Worm (Caenorhabditis elegans) whole organism, early embryonic: Measurements from ENCODE around the gene C43D7.7.

Source experiments
- B0310.2 ChIP-seq: sonication (generic microtip); optimal IDR thresholded peaks from 2 replicates; lab custom pipeline; 2016; ENCODE audit warnings: mild to moderate bottlenecking, missing genetic modification characterization, missing compliant biosample characterization
- F13C5.2 ChIP-seq: sonication (generic microtip); optimal IDR thresholded peaks from 2 replicates; lab custom pipeline; 2017; ENCODE audit warnings: mild to moderate bottlenecking, missing genetic modification characterization, inconsistent platforms, missing compliant biosample characterization
- aly-1 ChIP-seq: sonication (generic microtip); optimal IDR thresholded peaks from 2 replicates; lab custom pipeline; 2016; ENCODE audit warnings: missing genetic modification characterization, missing compliant biosample characterization
- ama-1 ChIP-seq: fragments of 150-350 bp; optimal IDR thresholded peaks from 2 replicates; lab custom pipeline; 2014
- ceh-13 ChIP-seq: fragments of 200-800 bp; sonication (Bioruptor generic); optimal IDR thresholded peaks from 2 replicates; lab custom pipeline; 2018; ENCODE audit warnings: mild to moderate bottlenecking, missing genetic modification characterization, missing compliant biosample characterization
- ceh-36 ChIP-seq: sonication (generic microtip); optimal IDR thresholded peaks from 2 replicates; lab custom pipeline; 2016; ENCODE audit warnings: missing genetic modification characterization, inconsistent platforms, missing compliant biosample characterization
- ets-7 ChIP-seq: sonication (generic microtip); optimal IDR thresholded peaks from 2 replicates; lab custom pipeline; 2016; ENCODE audit warnings: missing genotype, missing genetic modification characterization, missing compliant biosample characterization
- flt-1 ChIP-seq: fragments of 200-800 bp; sonication (Bioruptor generic); IDR thresholded peaks from 2 replicates; pipeline ENCODE4 v1.3.6; 2022; ENCODE audit warnings: missing genetic modification characterization, missing compliant biosample characterization
- hmbx-1 ChIP-seq: sonication (generic microtip); optimal IDR thresholded peaks from 2 replicates; lab custom pipeline; 2016; ENCODE audit warnings: mild to moderate bottlenecking, missing genetic modification characterization, missing compliant biosample characterization
- hmg-4 ChIP-seq: fragments of 200-800 bp; sonication (Bioruptor generic); optimal IDR thresholded peaks from 2 replicates; lab custom pipeline; 2018; ENCODE audit warnings: mild to moderate bottlenecking, missing genetic modification characterization, missing compliant biosample characterization
- hnd-1 ChIP-seq: sonication (generic microtip); optimal IDR thresholded peaks from 2 replicates; lab custom pipeline; 2016; ENCODE audit warnings: missing genetic modification characterization, missing compliant biosample characterization
- pes-1 ChIP-seq: fragments of 200-800 bp; sonication (Bioruptor generic); IDR thresholded peaks from 2 replicates; pipeline ENCODE4 v1.3.6; 2022; ENCODE audit warnings: missing genetic modification reagents, missing genetic modification characterization, missing compliant biosample characterization
- scrt-1 ChIP-seq: fragments of 200-800 bp; sonication (Bioruptor generic); IDR thresholded peaks from 2 replicates; pipeline ENCODE4 v1.3.6; 2022; ENCODE audit warnings: missing genetic modification characterization, missing compliant biosample characterization
- sea-1 ChIP-seq: fragments of 200-800 bp; sonication (Bioruptor generic); conservative IDR thresholded peaks from 2 replicates; pipeline ENCODE4 v1.3.6; 2022; ENCODE audit warnings: missing genetic modification characterization, missing compliant biosample characterization
- tbx-11 ChIP-seq: fragments of 200-800 bp; sonication (Bioruptor generic); IDR thresholded peaks from 2 replicates; pipeline ENCODE4 v1.3.6; 2022; ENCODE audit warnings: missing genetic modification characterization, missing compliant biosample characterization
- tbx-37 ChIP-seq: fragments of 200-800 bp; sonication (Bioruptor generic); conservative IDR thresholded peaks from 2 replicates; pipeline ENCODE4 v1.3.6; 2022; ENCODE audit warnings: missing genetic modification reagents, missing genetic modification characterization, missing compliant biosample characterization
- tra-4 ChIP-seq: sonication (generic microtip); optimal IDR thresholded peaks from 2 replicates; lab custom pipeline; 2017; ENCODE audit warnings: missing genetic modification characterization, missing compliant biosample characterization

Gene C43D7.7

DNA sequence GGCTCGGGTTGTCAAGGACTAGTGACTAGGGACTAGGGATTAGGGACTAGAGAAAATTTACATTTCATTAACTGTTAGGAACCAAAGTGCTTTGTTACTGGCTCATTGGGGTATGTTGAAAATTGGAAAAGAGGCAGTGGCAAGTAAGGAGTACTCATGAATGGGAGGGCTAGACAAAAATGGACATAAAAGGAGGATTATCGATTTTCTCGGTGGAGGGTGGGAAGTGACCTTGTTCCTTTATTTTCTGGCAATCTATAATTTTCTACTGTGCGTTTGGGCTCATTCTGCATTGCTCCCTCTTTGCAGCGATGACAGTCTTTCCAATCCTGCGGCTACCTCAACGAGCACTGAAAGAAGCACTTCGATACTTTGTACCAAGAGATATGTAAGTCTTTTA lies 21.8 kb downstream of the C43D7.7 start, which contains the start of gene fbxb-60:
Gene fbxb-60, plus strand, starts transcription at position 301 of the 400 bp plus-strand sequence.
- TF ChIP-seq tra-4 (tag; lab: Kevin White, UChicago) (no peak), tbx-11 (GFP tag; lab: Robert Waterston, UW) (no peak), ceh-13 (GFP tag; lab: Kevin White, UChicago) (no peak), scrt-1 (GFP tag; lab: Robert Waterston, UW) (no peak), aly-1 (tag; lab: Kevin White, UChicago) (no peak), flt-1 (no peak), hmg-4 (GFP tag; lab: Kevin White, UChicago) (no peak), B0310.2 (tag; lab: Kevin White, UChicago) (no peak), hnd-1 (no peak), pes-1 (GFP tag; lab: Robert Waterston, UW) (no peak), ceh-36 (tag; lab: Kevin White, UChicago) (no peak), hmbx-1 (tag; lab: Kevin White, UChicago) (no peak), sea-1 (GFP tag; lab: Robert Waterston, UW) (no peak), ama-1 (lab: Kevin White, UChicago) (no peak)

DNA sequence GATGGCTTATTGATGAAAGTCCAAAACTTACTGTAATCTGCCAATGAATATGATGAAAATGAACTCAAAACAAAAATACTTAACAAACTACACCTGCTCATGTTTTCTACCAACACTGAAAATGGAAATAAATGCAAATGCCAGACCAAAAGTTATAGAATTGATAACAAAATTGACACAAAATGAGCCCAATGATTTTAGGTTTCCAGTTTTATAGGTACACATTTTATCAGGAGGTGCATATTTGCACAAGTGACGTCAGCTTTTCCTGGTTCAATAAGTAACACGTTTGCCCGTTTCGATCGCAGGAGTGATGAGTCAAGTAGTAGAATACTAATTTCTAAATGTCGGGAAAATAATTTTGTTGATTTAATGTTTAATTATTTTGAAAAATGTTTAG lies 22.6 kb downstream of the C43D7.7 start, which contains the start of gene F55C9.6:
Gene F55C9.6, minus strand, starts transcription at position 101 of the 400 bp plus-strand sequence.
- no peak for TF ChIP-seq ama-1 (lab: Kevin White, UChicago)
- no peak for TF ChIP-seq hnd-1
- TF ChIP-seq hmbx-1 (tag; lab: Kevin White, UChicago) = no peak
- TF ChIP-seq ets-7 (tag; lab: Kevin White, UChicago) = no peak
- no peak for TF ChIP-seq B0310.2 (tag; lab: Kevin White, UChicago)

DNA sequence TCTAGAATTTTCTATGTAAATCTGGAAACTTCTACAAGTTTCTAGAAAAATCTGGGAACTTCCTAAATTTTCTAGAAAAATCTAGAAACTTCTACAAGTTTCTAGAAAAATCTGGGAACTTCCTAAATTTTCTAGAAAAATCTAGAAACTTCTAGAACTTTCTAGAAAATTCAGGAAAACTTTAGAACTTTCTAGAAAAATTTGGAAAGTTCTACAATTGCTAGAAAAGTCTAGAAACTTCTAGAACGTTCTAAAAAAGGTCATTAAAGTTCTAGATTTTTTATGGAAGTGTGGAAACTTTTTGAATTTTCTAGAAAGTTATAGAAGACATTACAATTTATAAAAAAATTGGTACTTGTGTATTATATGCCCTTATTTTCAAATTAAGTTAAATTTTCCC lies 26.3 kb downstream of the C43D7.7 start, which contains the start of gene F55C9.5:
Gene F55C9.5, minus strand, starts transcription at position 101 of the 400 bp plus-strand sequence.
- no peak for TF ChIP-seq ceh-36 (tag; lab: Kevin White, UChicago)
- no peak for TF ChIP-seq ets-7 (tag; lab: Kevin White, UChicago)
- no peak for TF ChIP-seq ceh-13 (GFP tag; lab: Kevin White, UChicago)
- TF ChIP-seq flt-1 = no peak
- TF ChIP-seq sea-1 (GFP tag; lab: Robert Waterston, UW) = no peak
- no peak for TF ChIP-seq F13C5.2 (tag; lab: Kevin White, UChicago)
- no peak for TF ChIP-seq hmbx-1 (tag; lab: Kevin White, UChicago)
- TF ChIP-seq hnd-1 = no peak
- no peak for TF ChIP-seq tra-4 (tag; lab: Kevin White, UChicago)
- no peak for TF ChIP-seq hmg-4 (GFP tag; lab: Kevin White, UChicago)
- no peak for TF ChIP-seq B0310.2 (tag; lab: Kevin White, UChicago)
- TF ChIP-seq pes-1 (GFP tag; lab: Robert Waterston, UW) = no peak
- TF ChIP-seq tbx-11 (GFP tag; lab: Robert Waterston, UW) = no peak
- no peak for TF ChIP-seq ama-1 (lab: Kevin White, UChicago)
- no peak for TF ChIP-seq tbx-37 (GFP tag; lab: Robert Waterston, UW)
- TF ChIP-seq aly-1 (tag; lab: Kevin White, UChicago) = no peak
- TF ChIP-seq scrt-1 (GFP tag; lab: Robert Waterston, UW) = no peak

DNA sequence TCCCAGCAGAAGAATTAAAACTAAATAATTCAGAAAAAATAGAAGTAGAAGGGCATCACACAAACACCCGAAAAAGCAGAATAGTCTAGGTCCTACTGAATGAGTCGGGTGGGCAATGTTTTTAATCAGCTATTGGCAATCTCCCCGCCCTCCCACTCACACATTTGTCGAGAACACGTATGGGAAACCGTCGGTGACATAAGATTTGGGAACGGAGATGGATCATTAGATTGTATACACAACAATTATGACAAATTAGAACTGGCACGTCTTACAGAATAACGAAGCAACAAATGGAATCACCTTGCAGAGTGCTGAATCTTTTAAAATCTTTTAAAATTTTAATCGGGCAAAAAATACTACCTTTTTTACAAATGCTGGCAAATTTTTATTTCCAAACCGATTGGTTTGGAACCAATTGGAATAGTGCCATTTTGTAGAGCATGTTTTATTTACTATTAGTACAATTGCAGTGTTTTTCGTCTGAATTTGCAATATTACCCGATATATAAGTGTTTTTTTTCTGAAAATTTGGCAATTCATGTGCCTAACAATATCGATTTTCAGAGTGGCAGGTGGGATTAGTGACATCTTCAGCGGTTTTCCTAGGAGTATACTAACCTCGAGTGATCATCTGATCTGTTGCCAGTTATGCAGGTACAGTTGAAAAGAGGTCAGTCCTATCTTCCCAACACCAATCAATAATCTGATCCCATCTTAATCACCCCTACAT lies 31.1 kb downstream of the C43D7.7 start, which contains the start of the genes F55C9.3 and fbxb-57:
Gene F55C9.3, minus strand, starts transcription at position 101 of the 733 bp plus-strand sequence.
Gene fbxb-57, plus strand, starts transcription at position 683 of the 733 bp plus-strand sequence.
- TF ChIP-seq tra-4 (tag; lab: Kevin White, UChicago) = no peak
- TF ChIP-seq flt-1 = no peak
- TF ChIP-seq F13C5.2 (tag; lab: Kevin White, UChicago) = no peak
- no peak for TF ChIP-seq hnd-1
- TF ChIP-seq ets-7 (tag; lab: Kevin White, UChicago) = no peak
- no peak for TF ChIP-seq hmg-4 (GFP tag; lab: Kevin White, UChicago)
- no peak for TF ChIP-seq pes-1 (GFP tag; lab: Robert Waterston, UW)
- no peak for TF ChIP-seq ceh-36 (tag; lab: Kevin White, UChicago)
- TF ChIP-seq B0310.2 (tag; lab: Kevin White, UChicago) = no peak
- no peak for TF ChIP-seq sea-1 (GFP tag; lab: Robert Waterston, UW)
- no peak for TF ChIP-seq hmbx-1 (tag; lab: Kevin White, UChicago)
- no peak for TF ChIP-seq tbx-11 (GFP tag; lab: Robert Waterston, UW)
- no peak for TF ChIP-seq ceh-13 (GFP tag; lab: Kevin White, UChicago)
- no peak for TF ChIP-seq aly-1 (tag; lab: Kevin White, UChicago)
- no peak for TF ChIP-seq tbx-37 (GFP tag; lab: Robert Waterston, UW)
- TF ChIP-seq ama-1 (lab: Kevin White, UChicago) = no peak
- TF ChIP-seq scrt-1 (GFP tag; lab: Robert Waterston, UW) = no peak

ce11 chrV:19285921-19286320 lies 33.4 kb downstream of the C43D7.7 start:
- TF ChIP-seq hnd-1 (no peak), hmbx-1 (tag; lab: Kevin White, UChicago) (no peak), ama-1 (lab: Kevin White, UChicago) (no peak), flt-1 (no peak), ceh-36 (tag; lab: Kevin White, UChicago) (no peak), F13C5.2 (tag; lab: Kevin White, UChicago) (no peak), ceh-13 (GFP tag; lab: Kevin White, UChicago) (no peak), hmg-4 (GFP tag; lab: Kevin White, UChicago) (no peak), aly-1 (tag; lab: Kevin White, UChicago) (no peak), tbx-11 (GFP tag; lab: Robert Waterston, UW) (no peak), B0310.2 (tag; lab: Kevin White, UChicago) (no peak), pes-1 (GFP tag; lab: Robert Waterston, UW) (no peak), sea-1 (GFP tag; lab: Robert Waterston, UW) (no peak), tra-4 (tag; lab: Kevin White, UChicago) (no peak), scrt-1 (GFP tag; lab: Robert Waterston, UW) (no peak), tbx-37 (GFP tag; lab: Robert Waterston, UW) (no peak), ets-7 (tag; lab: Kevin White, UChicago) (no peak)

DNA sequence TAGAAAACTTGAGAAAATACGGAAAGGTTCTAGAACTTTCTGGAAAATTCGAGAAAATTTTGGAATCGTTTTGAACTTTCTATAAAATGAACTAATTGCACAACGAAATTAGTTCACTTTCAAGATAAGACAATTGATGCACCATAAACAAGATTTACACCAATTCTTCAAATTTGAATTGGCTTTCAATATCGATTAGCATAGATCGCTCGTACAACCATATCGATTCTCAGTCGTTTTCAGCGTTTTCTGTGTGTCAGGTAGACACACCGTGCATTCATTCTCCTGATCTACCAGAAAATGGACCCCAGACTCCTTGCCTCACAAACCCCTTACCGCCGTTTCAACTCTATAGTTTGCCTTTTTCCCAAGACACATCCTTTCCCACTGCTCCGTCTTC lies 37.0 kb downstream of the C43D7.7 start, which contains the start of gene fbxb-117:
Gene fbxb-117, plus strand, starts transcription at position 301 of the 400 bp plus-strand sequence.
- TF ChIP-seq tbx-11 (GFP tag; lab: Robert Waterston, UW) (no peak), tbx-37 (GFP tag; lab: Robert Waterston, UW) (no peak), ceh-36 (tag; lab: Kevin White, UChicago) (no peak), flt-1 (no peak), F13C5.2 (tag; lab: Kevin White, UChicago) (no peak), pes-1 (GFP tag; lab: Robert Waterston, UW) (no peak), hnd-1 (no peak), aly-1 (tag; lab: Kevin White, UChicago) (no peak), B0310.2 (tag; lab: Kevin White, UChicago) (no peak), ama-1 (lab: Kevin White, UChicago) (no peak), ceh-13 (GFP tag; lab: Kevin White, UChicago) (no peak), ets-7 (tag; lab: Kevin White, UChicago) (no peak)
